Worm (Caenorhabditis elegans) whole organism, L4 larva: Measurements from ENCODE around the gene R10E11.9.
A peak's percentile ranks its signal among the peaks of the same experiment; 100 is the strongest.

Experiments
- D1046.2 ChIP-seq: fragments of 200-800 bp; sonication (Bioruptor generic); IDR thresholded peaks from 2 replicates; pipeline ENCODE4 v1.3.6; 2022; ENCODE audit warnings: missing genetic modification characterization, missing compliant biosample characterization
- T20F7.1 ChIP-seq: fragments of 200-800 bp; sonication (Bioruptor generic); optimal IDR thresholded peaks from 2 replicates; lab custom pipeline; 2018; ENCODE audit warnings: mild to moderate bottlenecking, missing genetic modification characterization, missing compliant biosample characterization
- T26A8.4 ChIP-seq: fragments of 200-800 bp; sonication (Bioruptor generic); IDR thresholded peaks from 2 replicates; pipeline ENCODE4 v1.3.6; 2022; ENCODE audit warnings: missing genetic modification characterization, missing compliant biosample characterization
- Y48G9A.11 ChIP-seq: fragments of 200-800 bp; sonication (Bioruptor generic); IDR thresholded peaks from 2 replicates; pipeline ENCODE4 v1.3.6; 2022; ENCODE audit warnings: missing genetic modification reagents, missing genetic modification characterization, missing compliant biosample characterization
- Y75B8A.6 ChIP-seq: fragments of 200-800 bp; sonication (Bioruptor generic); IDR thresholded peaks from 2 replicates; pipeline ENCODE4 v1.3.6; 2022; ENCODE audit warnings: missing genetic modification reagents, missing genetic modification characterization, missing compliant biosample characterization
- aly-2 ChIP-seq: sonication (generic microtip); optimal IDR thresholded peaks from 2 replicates; lab custom pipeline; 2018; ENCODE audit warnings: missing biosample characterization, missing genetic modification characterization
- ceh-82 ChIP-seq: sonication (generic microtip); optimal IDR thresholded peaks from 2 replicates; lab custom pipeline; 2017; ENCODE audit warnings: missing biosample characterization, missing genetic modification characterization
- cey-2 ChIP-seq: sonication (generic microtip); optimal IDR thresholded peaks from 3 replicates; lab custom pipeline; 2017; ENCODE audit warnings: missing genetic modification characterization, mild to moderate bottlenecking, missing compliant biosample characterization, antibody characterized with exemption, borderline replicate concordance; ENCODE audit not compliant: insufficient read depth
- ctbp-1 ChIP-seq: fragments of 200-800 bp; sonication (Bioruptor generic); IDR thresholded peaks from 2 replicates; pipeline ENCODE4 v1.3.6; 2022; ENCODE audit warnings: missing genetic modification reagents, missing genetic modification characterization, missing compliant biosample characterization
- daf-12 ChIP-seq: fragments of 150-350 bp; optimal IDR thresholded peaks from 2 replicates; lab custom pipeline; 2014; ENCODE audit warnings: missing biosample characterization, missing genetic modification reagents, missing genetic modification characterization
- daf-16 ChIP-seq, 3 experiments: sonication (generic microtip); optimal IDR thresholded peaks; 2 replicates each; lab custom pipeline; 2016 to 2017; ENCODE audit warnings: missing genetic modification characterization in 3 of 3, missing genetic modification reagents in 3 of 3, mild to moderate bottlenecking in 2 of 3, missing compliant biosample characterization in 2 of 3, missing biosample characterization in 1 of 3, moderate library complexity in 1 of 3
- daf-8 ChIP-seq: fragments of 200-800 bp; sonication (Bioruptor generic); IDR thresholded peaks from 2 replicates; pipeline ENCODE4 v1.3.6; 2022; ENCODE audit warnings: missing genetic modification characterization, missing compliant biosample characterization
- dmd-6 ChIP-seq: fragments of 200-800 bp; sonication (Bioruptor generic); IDR thresholded peaks from 2 replicates; pipeline ENCODE4 v1.3.6; 2022; ENCODE audit warnings: missing genetic modification reagents, missing genetic modification characterization, missing compliant biosample characterization
- dpl-1 ChIP-seq: fragments of 150-350 bp; optimal IDR thresholded peaks from 2 replicates; lab custom pipeline; 2014; ENCODE audit warnings: missing biosample characterization, missing genetic modification reagents, missing genetic modification characterization
- dve-1 ChIP-seq: sonication (generic microtip); optimal IDR thresholded peaks from 2 replicates; lab custom pipeline; 2017; ENCODE audit warnings: antibody characterized with exemption, mild to moderate bottlenecking, missing genetic modification characterization, missing compliant biosample characterization; ENCODE audit not compliant: insufficient read depth
- fos-1 ChIP-seq: fragments of 150-350 bp; optimal IDR thresholded peaks from 2 replicates; lab custom pipeline; 2014; ENCODE audit warnings: missing biosample characterization, missing genetic modification characterization
- hif-1 ChIP-seq, 2 experiments: sonication (generic microtip); optimal IDR thresholded peaks; 2 replicates each; lab custom pipeline; 2016 to 2017; ENCODE audit warnings: missing compliant biosample characterization in 2 of 2, missing genetic modification characterization in 2 of 2, missing genetic modification reagents in 2 of 2, missing genotype in 2 of 2, mild to moderate bottlenecking in 1 of 2
- hlh-11 ChIP-seq: fragments of 200-800 bp; sonication (Bioruptor generic); optimal IDR thresholded peaks from 2 replicates; lab custom pipeline; 2018; ENCODE audit warnings: mild to moderate bottlenecking, missing genetic modification characterization, missing compliant biosample characterization
- hlh-30 ChIP-seq: sonication (generic microtip); optimal IDR thresholded peaks from 2 replicates; lab custom pipeline; 2017; ENCODE audit warnings: antibody characterized with exemption, mild to moderate bottlenecking, missing genetic modification characterization, missing compliant biosample characterization; ENCODE audit not compliant: insufficient read depth
- lim-7 ChIP-seq: fragments of 200-800 bp; sonication (Bioruptor generic); IDR thresholded peaks from 2 replicates; pipeline ENCODE4 v1.3.6; 2022; ENCODE audit warnings: missing genetic modification characterization, missing compliant biosample characterization
- lin-1 ChIP-seq: fragments of 200-800 bp; sonication (Bioruptor generic); IDR thresholded peaks from 2 replicates; pipeline ENCODE4 v1.3.6; 2022; ENCODE audit warnings: missing genetic modification reagents, missing genetic modification characterization, missing compliant biosample characterization
- lin-13 ChIP-seq: fragments of 150-350 bp; optimal IDR thresholded peaks from 2 replicates; lab custom pipeline; 2014; ENCODE audit warnings: missing biosample characterization, missing genetic modification reagents, missing genetic modification characterization
- lin-38 ChIP-seq: fragments of 200-800 bp; sonication (Bioruptor generic); IDR thresholded peaks from 2 replicates; pipeline ENCODE4 v1.3.6; 2022; ENCODE audit warnings: missing genetic modification reagents, missing genetic modification characterization, missing compliant biosample characterization
- lsy-2 ChIP-seq, 2 experiments: fragments of 150-350 bp in 1 of 2; sonication (generic microtip) in 1 of 2; optimal IDR thresholded peaks; 2 replicates each; lab custom pipeline; 2014 to 2017; ENCODE audit warnings: missing biosample characterization in 2 of 2, missing genetic modification characterization in 2 of 2
- madf-5 ChIP-seq, 2 experiments: fragments of 200-800 bp; sonication (Bioruptor generic); IDR thresholded peaks; 2 replicates each; pipeline ENCODE4 v1.3.6; 2022; ENCODE audit warnings: missing compliant biosample characterization in 2 of 2, missing genetic modification characterization in 2 of 2
- mdl-1 ChIP-seq, 2 experiments: fragments of 150-350 bp in 1 of 2; sonication (generic microtip) in 1 of 2; optimal IDR thresholded peaks; 2 replicates each; lab custom pipeline; 2014 to 2017; ENCODE audit warnings: missing biosample characterization in 2 of 2, missing genetic modification characterization in 2 of 2
- mdt-29 ChIP-seq: fragments of 200-800 bp; sonication (Bioruptor generic); IDR thresholded peaks from 2 replicates; pipeline ENCODE4 v1.3.6; 2022; ENCODE audit warnings: missing genetic modification reagents, missing genetic modification characterization, missing compliant biosample characterization
- mep-1 ChIP-seq: fragments of 150-350 bp; sonication (generic microtip); optimal IDR thresholded peaks from 3 replicates; lab custom pipeline; 2014; ENCODE audit warnings: missing biosample characterization, missing genetic modification characterization
- mes-2 ChIP-seq: sonication (generic microtip); optimal IDR thresholded peaks from 2 replicates; lab custom pipeline; 2016; ENCODE audit warnings: missing genotype, mild to moderate bottlenecking, missing genetic modification characterization, missing compliant biosample characterization; ENCODE audit not compliant: poor library complexity, severe bottlenecking
- mxl-3 ChIP-seq: fragments of 200-800 bp; sonication (Bioruptor generic); optimal IDR thresholded peaks from 2 replicates; lab custom pipeline; 2018; ENCODE audit warnings: mild to moderate bottlenecking, missing genetic modification characterization, missing compliant biosample characterization
- nhr-48 ChIP-seq: sonication (generic microtip); optimal IDR thresholded peaks from 2 replicates; lab custom pipeline; 2016; ENCODE audit warnings: mild to moderate bottlenecking, missing genetic modification characterization, missing compliant biosample characterization
- nhr-77 ChIP-seq: fragments of 150-350 bp; optimal IDR thresholded peaks from 2 replicates; lab custom pipeline; 2014; ENCODE audit warnings: missing biosample characterization, missing genetic modification characterization
- pha-4 ChIP-seq, 2 experiments: fragments of 150-350 bp in 1 of 2; fragments of 200-800 bp in 1 of 2; sonication (Bioruptor generic) in 1 of 2; IDR thresholded peaks in 1 of 2; optimal IDR thresholded peaks in 1 of 2; 2 replicates each; pipeline versions ENCODE4 v1.3.6 to Lab custom; 2014 to 2022; ENCODE audit warnings: missing genetic modification characterization in 2 of 2, missing genetic modification reagents in 2 of 2, missing biosample characterization in 1 of 2, missing compliant biosample characterization in 1 of 2
- rbr-2 ChIP-seq: sonication (generic microtip); optimal IDR thresholded peaks from 2 replicates; lab custom pipeline; 2016; ENCODE audit warnings: missing genotype, missing genetic modification characterization, missing compliant biosample characterization
- skn-1 ChIP-seq: fragments of 150-350 bp; optimal IDR thresholded peaks from 2 replicates; lab custom pipeline; 2014; ENCODE audit warnings: missing biosample characterization, missing genetic modification characterization
- spr-1 ChIP-seq: sonication (generic microtip); optimal IDR thresholded peaks from 2 replicates; lab custom pipeline; 2016; ENCODE audit warnings: mild to moderate bottlenecking, missing genetic modification characterization, missing compliant biosample characterization
- unc-130 ChIP-seq: sonication (generic microtip); optimal IDR thresholded peaks from 2 replicates; lab custom pipeline; 2016; ENCODE audit warnings: missing genetic modification reagents, missing genetic modification characterization, missing compliant biosample characterization
- unc-62 ChIP-seq, 3 experiments: fragments of 150-350 bp in 1 of 3; sonication (generic microtip); optimal IDR thresholded peaks in 2 of 3; peaks in 1 of 3; 1 replicate in 1 of 3; 2 replicates in 2 of 3; lab custom pipeline; 2014 to 2017; ENCODE audit warnings: missing biosample characterization in 3 of 3, missing genetic modification characterization in 3 of 3, missing genetic modification reagents in 3 of 3, missing genotype in 1 of 3
- zag-1 ChIP-seq: fragments of 150-350 bp; optimal IDR thresholded peaks from 2 replicates; lab custom pipeline; 2014; ENCODE audit warnings: missing biosample characterization, missing genetic modification characterization
- zfp-3 ChIP-seq: fragments of 200-800 bp; sonication (Bioruptor generic); conservative IDR thresholded peaks from 2 replicates; pipeline ENCODE4 v1.3.6; 2022; ENCODE audit warnings: missing genetic modification reagents, missing genetic modification characterization, missing compliant biosample characterization
- zip-11 ChIP-seq: fragments of 200-800 bp; sonication (Bioruptor generic); IDR thresholded peaks from 2 replicates; pipeline ENCODE4 v1.3.6; 2022; ENCODE audit warnings: missing genetic modification characterization, missing compliant biosample characterization
- zip-2 ChIP-seq: fragments of 150-350 bp; optimal IDR thresholded peaks from 2 replicates; lab custom pipeline; 2014; ENCODE audit warnings: missing biosample characterization, missing genetic modification characterization
- ztf-7 ChIP-seq: fragments of 150-350 bp; optimal IDR thresholded peaks from 2 replicates; lab custom pipeline; 2014; ENCODE audit warnings: missing biosample characterization, missing genetic modification characterization

R10E11.9 gene

ce11 chrIII:9827163-9827951 is 33.9 kb upstream of the R10E11.9 start, which contains the start of the genes ZK632.10 and ZK632.11:
TSS of gene ZK632.10 (minus strand) at chrIII:9827722.
TSS of gene ZK632.11 (plus strand) at chrIII:9827915.
- TF ChIP-seq spr-1 (no peak), T20F7.1 (GFP tag; lab: Kevin White, UChicago) (peak; percentile 32), dmd-6 (GFP tag; lab: Robert Waterston, UW) (peak; percentile 52), zip-2 (tag; lab: Kevin White, UChicago) (no peak), lsy-2 (tag; optimal IDR thresholded peaks at IDR 0.05; lab: Kevin White, UChicago) (peak; percentile 61 to 98), ceh-82 (tag; lab: Kevin White, UChicago) (no peak), D1046.2 (GFP tag; lab: Robert Waterston, UW) (no peak), mes-2 (peak; percentile 80), mep-1 (peak; percentile 53), unc-62 (GFP tag; optimal IDR thresholded peaks at IDR 0.05 in 1 of 2; lab: Kevin White, UChicago) (peak in 1 of 2 experiments; percentile 74), unc-62 (tag; optimal IDR thresholded peaks at IDR 0.05; lab: Kevin White, UChicago) (no peak), pha-4 (GFP tag; IDR thresholded peaks at IDR 0.05; lab: Robert Waterston, UW) (no peak), pha-4 (tag; optimal IDR thresholded peaks at IDR 0.05; lab: Kevin White, UChicago) (peak; percentile 87), ctbp-1 (GFP tag; lab: Robert Waterston, UW) (0 out of 2 replicates have a peak, but pooled peaks have one; percentile 28), ztf-7 (tag; lab: Kevin White, UChicago) (peak; percentile 28), hlh-30 (tag; lab: Kevin White, UChicago) (peak; percentile 89), lin-1 (GFP tag; lab: Robert Waterston, UW) (0 out of 2 replicates have a peak, but pooled peaks have one; percentile 7), zip-11 (GFP tag; lab: Robert Waterston, UW) (no peak), mdl-1 (tag; optimal IDR thresholded peaks at IDR 0.05; lab: Kevin White, UChicago) (peak; percentile 35 to 72), unc-130 (GFP tag; lab: Kevin White, UChicago) (peak; percentile 56), daf-16 (GFP tag; optimal IDR thresholded peaks at IDR 0.05; lab: Kevin White, UChicago) (peak in 1 of 2 experiments; percentile 27), daf-16 (tag; optimal IDR thresholded peaks at IDR 0.05; lab: Kevin White, UChicago) (peak; percentile 93), hlh-11 (tag; lab: Kevin White, UChicago) (peak; percentile 26), dve-1 (peak; percentile 44), lim-7 (GFP tag; lab: Robert Waterston, UW) (peak; percentile 16; the same call in 1 of the 2 replicates), dpl-1 (peak; percentile 40), T26A8.4 (GFP tag; lab: Robert Waterston, UW) (no peak), rbr-2 (tag; lab: Kevin White, UChicago) (peak; percentile 6), lin-38 (GFP tag; lab: Robert Waterston, UW) (peak; percentile 34)

- TF ChIP-seq Y48G9A.11 (GFP tag; lab: Robert Waterston, UW) (no peak), mdt-29 (GFP tag; lab: Robert Waterston, UW) (0 out of 2 replicates have a peak, but pooled peaks have one; percentile 45), lin-13 (GFP tag; lab: Kevin White, UChicago) (peak; percentile 5), mes-2 (peak; percentile 56), nhr-77 (tag; lab: Kevin White, UChicago) (peak; percentile 55), daf-8 (GFP tag; lab: Robert Waterston, UW) (no peak), fos-1 (tag; lab: Kevin White, UChicago) (no peak), nhr-48 (tag; lab: Kevin White, UChicago) (no peak), hif-1 (tag; optimal IDR thresholded peaks at IDR 0.05; lab: Kevin White, UChicago) (peak in 1 of 2 experiments; percentile 9), T20F7.1 (GFP tag; lab: Kevin White, UChicago) (peak; percentile 24), mdl-1 (tag; optimal IDR thresholded peaks at IDR 0.05; lab: Kevin White, UChicago) (peak in 1 of 2 experiments; percentile 71), Y75B8A.6 (0 out of 2 replicates have a peak, but pooled peaks have one; percentile 49), cey-2 (no peak), dve-1 (peak; percentile 67), zag-1 (tag; lab: Kevin White, UChicago) (no peak), madf-5 (GFP tag; IDR thresholded peaks at IDR 0.05; lab: Robert Waterston, UW) (no peak), daf-12 (tag; lab: Kevin White, UChicago) (no peak), ceh-82 (tag; lab: Kevin White, UChicago) (no peak), mxl-3 (GFP tag; lab: Kevin White, UChicago) (peak; percentile 21), skn-1 (no peak), zfp-3 (GFP tag; lab: Robert Waterston, UW) (0 out of 2 replicates have a peak, but pooled peaks have one; percentile 63), lin-1 (GFP tag; lab: Robert Waterston, UW) (0 out of 2 replicates have a peak, but pooled peaks have one; percentile 45), aly-2 (tag; lab: Kevin White, UChicago) (no peak), dmd-6 (GFP tag; lab: Robert Waterston, UW) (peak; percentile 21; the same call in 1 of the 2 replicates), daf-16 (GFP tag; optimal IDR thresholded peaks at IDR 0.05; lab: Kevin White, UChicago) (no peak), daf-16 (tag; optimal IDR thresholded peaks at IDR 0.05; lab: Kevin White, UChicago) (peak; percentile 49)
Observed at ce11 chrIII:9826005-9826404, 32.6 kb upstream of the R10E11.9 start.
